Fruit fly (Drosophila melanogaster): ENCODE measurements around the gene CG44040.

CG44040 gene

DNA sequence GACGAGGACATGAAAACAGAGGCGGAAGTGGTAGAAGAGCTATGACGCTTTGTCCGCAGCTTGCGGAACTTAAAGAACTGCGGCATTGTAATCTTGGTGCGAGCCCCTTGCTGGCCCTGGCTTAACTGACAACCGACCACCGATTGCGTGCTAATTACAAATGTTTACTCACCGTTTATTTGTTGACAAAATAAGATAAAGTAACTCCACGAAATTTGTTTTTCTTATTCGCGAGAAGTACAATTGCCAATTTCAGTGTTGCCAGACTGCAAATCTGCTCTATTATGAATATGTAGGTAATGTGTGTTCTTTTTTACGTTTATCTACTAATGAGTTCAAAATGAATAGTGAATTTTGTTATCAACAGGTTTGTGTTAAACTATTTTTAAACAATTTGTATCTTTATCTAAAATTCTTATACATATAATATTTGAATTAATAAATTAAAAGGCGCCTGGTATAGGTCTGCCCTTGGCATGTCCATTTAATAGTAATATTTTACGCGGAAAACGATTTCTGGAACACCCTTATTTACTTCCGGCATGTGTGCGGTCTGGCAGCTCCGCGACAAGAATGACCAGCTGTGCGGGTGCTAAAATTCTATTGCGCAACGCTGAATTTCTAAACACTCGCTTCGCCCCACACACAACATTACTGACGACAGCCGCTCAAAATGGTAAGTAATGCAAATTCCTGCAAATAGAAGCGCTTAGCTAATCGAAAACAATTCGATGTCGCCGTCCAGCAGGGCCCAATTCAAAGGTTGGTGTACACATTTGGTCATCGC is 36.7 kb downstream of the CG44040 start, which contains the start of the genes Atg4b and Hibch (continued):
- TF ChIP-seq topi (GFP tag; optimal IDR thresholded peaks at IDR 0.05), result peak; percentile 62
- peak in 1 of 2 experiments; percentile 62 for TF ChIP-seq salr (GFP tag; optimal IDR thresholded peaks at IDR 0.05)
- peak; percentile 68 for TF ChIP-seq Ets96B (tag; optimal IDR thresholded peaks at IDR 0.05)
- TF ChIP-seq Gug (GFP tag; IDR thresholded peaks at IDR 0.05), result peak; percentile 83
- no peak for TF ChIP-seq OdsH (GFP tag; optimal IDR thresholded peaks at IDR 0.05)
- TF ChIP-seq cyc (GFP tag; optimal IDR thresholded peaks at IDR 0.05), result peak; percentile 83
- peak; percentile 60 for TF ChIP-seq fd59A (GFP tag; optimal IDR thresholded peaks at IDR 0.05)
- TF ChIP-seq CG34406 (GFP tag; optimal IDR thresholded peaks at IDR 0.05), result peak; percentile 72
- TF ChIP-seq fkh (GFP tag; optimal IDR thresholded peaks at IDR 0.05), result peak; percentile 97

DNA sequence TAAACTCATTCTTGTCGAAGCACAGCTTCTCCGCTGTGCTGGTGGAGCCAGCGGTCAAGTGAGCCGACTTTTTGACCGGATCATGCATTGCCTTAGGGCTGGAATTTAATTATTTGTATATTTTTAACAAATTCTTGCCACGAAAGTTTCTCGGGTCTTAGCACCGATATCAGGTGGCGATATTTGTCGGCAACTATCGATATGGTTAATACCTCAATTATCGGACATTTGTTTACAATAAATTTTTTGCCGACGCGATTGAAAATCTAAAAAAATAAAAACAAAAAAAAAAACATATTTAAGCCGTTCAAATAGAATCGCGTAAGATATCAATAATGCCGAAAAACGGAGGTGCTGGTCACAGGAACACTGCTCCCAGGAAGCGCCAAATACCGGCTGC is 41.3 kb downstream of the CG44040 start, which contains the start of the genes Cog2 and Trax:
Gene Cog2 (minus strand): TSS at position 168 of the 400 bp plus-strand sequence.
Gene Trax (plus strand): TSS at position 203 of the 400 bp plus-strand sequence.
- TF ChIP-seq CG9139 (GFP tag; optimal IDR thresholded peaks at IDR 0.05) (no peak), Eip93F (GFP tag; optimal IDR thresholded peaks at IDR 0.05) (no peak), CG32006 (GFP tag; optimal IDR thresholded peaks at IDR 0.05) (no peak), CG6854 (GFP tag; optimal IDR thresholded peaks at IDR 0.05) (no peak), CG15336 (GFP tag; IDR thresholded peaks at IDR 0.05) (no peak), dac (GFP tag; optimal IDR thresholded peaks at IDR 0.05) (no peak), Ets21C (GFP tag; optimal IDR thresholded peaks at IDR 0.05) (no peak), Eip78C (GFP tag) (no peak), Sox14 (GFP tag; optimal IDR thresholded peaks at IDR 0.05) (no peak), Sox15 (GFP tag; optimal IDR thresholded peaks at IDR 0.05) (no peak), OdsH (GFP tag; optimal IDR thresholded peaks at IDR 0.05) (no peak), Ets96B (tag; optimal IDR thresholded peaks at IDR 0.05) (no peak), Gug (GFP tag; IDR thresholded peaks at IDR 0.05) (no peak), Hr38 (GFP tag; optimal IDR thresholded peaks at IDR 0.05) (no peak), net (GFP tag; optimal IDR thresholded peaks at IDR 0.05) (no peak), achi (GFP tag; optimal IDR thresholded peaks at IDR 0.05) (no peak)

DNA sequence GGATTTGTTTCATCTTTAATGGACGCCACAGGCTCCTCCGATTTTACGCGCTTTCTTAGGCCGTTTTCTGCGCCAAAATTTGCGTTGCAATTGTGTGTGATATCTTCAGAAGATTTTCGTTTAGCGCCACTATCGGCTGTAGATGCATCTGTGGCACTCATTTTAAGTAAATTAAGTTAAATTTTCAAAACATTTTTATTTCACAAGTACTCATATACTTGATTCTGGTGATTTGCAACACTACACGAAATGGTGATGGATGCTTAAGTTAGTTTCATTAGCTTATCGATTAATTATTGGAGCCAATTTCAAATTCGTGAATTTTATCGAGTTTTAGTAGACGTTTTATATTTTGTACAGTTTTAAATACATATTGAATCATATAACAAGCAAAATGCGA is 43.4 kb downstream of the CG44040 start, which contains the start of gene CG6171:
Gene CG6171 (minus strand): TSS at position 250 of the 400 bp plus-strand sequence.
- TF ChIP-seq CG32006 (GFP tag; optimal IDR thresholded peaks at IDR 0.05) (no peak), Ets96B (tag; optimal IDR thresholded peaks at IDR 0.05) (no peak), Eip78C (GFP tag) (peak; percentile 52), Sox15 (GFP tag; optimal IDR thresholded peaks at IDR 0.05) (no peak), Lpt (GFP tag; optimal IDR thresholded peaks at IDR 0.05) (no peak), CG4318 (GFP tag; optimal IDR thresholded peaks at IDR 0.05) (no peak), eg (GFP tag; IDR thresholded peaks at IDR 0.05) (no peak), ss (GFP tag; optimal IDR thresholded peaks at IDR 0.05) (no peak), CG9139 (GFP tag; optimal IDR thresholded peaks at IDR 0.05) (no peak), esn (GFP tag; optimal IDR thresholded peaks at IDR 0.05) (peak; percentile 34), spab (GFP tag; optimal IDR thresholded peaks at IDR 0.05) (no peak), dac (GFP tag; optimal IDR thresholded peaks at IDR 0.05) (no peak), Sox102F (GFP tag; optimal IDR thresholded peaks at IDR 0.05) (no peak), CG6854 (GFP tag; optimal IDR thresholded peaks at IDR 0.05) (no peak), topi (GFP tag; optimal IDR thresholded peaks at IDR 0.05) (no peak)

DNA sequence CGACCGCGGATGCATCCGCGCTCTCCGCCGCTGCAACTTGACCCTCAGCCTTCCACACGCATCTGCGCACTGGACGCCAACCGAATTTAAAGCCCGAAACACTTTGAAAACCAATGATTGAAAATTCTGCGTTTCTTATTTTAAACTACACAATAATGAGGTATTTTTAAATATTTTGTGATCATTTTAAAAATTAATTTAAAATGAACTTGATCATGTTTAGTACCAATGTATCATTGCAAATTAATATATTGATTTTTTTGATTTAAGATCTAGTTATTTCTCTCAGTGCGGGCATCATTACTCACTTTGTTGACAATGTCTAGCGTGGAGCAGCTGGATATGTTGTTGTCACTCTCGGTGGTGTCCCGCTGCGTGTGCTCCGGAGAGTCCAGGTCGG is 46.7 kb downstream of the CG44040 start:
- TF ChIP-seq Sox14 (GFP tag; optimal IDR thresholded peaks at IDR 0.05) (no peak), Hr4 (GFP tag; optimal IDR thresholded peaks at IDR 0.05) (no peak), CG8319 (GFP tag; optimal IDR thresholded peaks at IDR 0.05) (no peak), net (GFP tag; optimal IDR thresholded peaks at IDR 0.05) (no peak), fd85E (GFP tag; optimal IDR thresholded peaks at IDR 0.05) (no peak), CG16779 (tag; optimal IDR thresholded peaks at IDR 0.05) (no peak), svp (GFP tag) (peak; percentile 94), CG9139 (GFP tag; optimal IDR thresholded peaks at IDR 0.05) (no peak), CG6792 (GFP tag; optimal IDR thresholded peaks at IDR 0.05) (peak; percentile 50), Met (GFP tag; optimal IDR thresholded peaks at IDR 0.05) (no peak), CG4318 (GFP tag; optimal IDR thresholded peaks at IDR 0.05) (no peak), CG11762 (GFP tag; optimal IDR thresholded peaks at IDR 0.05; ENCODE audit: insufficient read depth) (no peak), achi (GFP tag; optimal IDR thresholded peaks at IDR 0.05) (no peak), CG6808 (GFP tag; optimal IDR thresholded peaks at IDR 0.05) (no peak), CG11294 (GFP tag; IDR thresholded peaks at IDR 0.05) (no peak), Eip75B (GFP tag; optimal IDR thresholded peaks at IDR 0.05) (no peak), Blimp-1 (GFP tag; optimal IDR thresholded peaks at IDR 0.05) (no peak), Lpt (GFP tag; optimal IDR thresholded peaks at IDR 0.05) (no peak), CG32006 (GFP tag; optimal IDR thresholded peaks at IDR 0.05) (no peak), CG8119 (GFP tag; IDR thresholded peaks at IDR 0.05) (peak; percentile 74; the same call in 2 of the 3 replicates), dac (GFP tag; optimal IDR thresholded peaks at IDR 0.05) (no peak), Smox (GFP tag; optimal IDR thresholded peaks at IDR 0.05) (no peak)
